Worm (Caenorhabditis elegans): ENCODE measurements around the gene nep-2.

DNA sequence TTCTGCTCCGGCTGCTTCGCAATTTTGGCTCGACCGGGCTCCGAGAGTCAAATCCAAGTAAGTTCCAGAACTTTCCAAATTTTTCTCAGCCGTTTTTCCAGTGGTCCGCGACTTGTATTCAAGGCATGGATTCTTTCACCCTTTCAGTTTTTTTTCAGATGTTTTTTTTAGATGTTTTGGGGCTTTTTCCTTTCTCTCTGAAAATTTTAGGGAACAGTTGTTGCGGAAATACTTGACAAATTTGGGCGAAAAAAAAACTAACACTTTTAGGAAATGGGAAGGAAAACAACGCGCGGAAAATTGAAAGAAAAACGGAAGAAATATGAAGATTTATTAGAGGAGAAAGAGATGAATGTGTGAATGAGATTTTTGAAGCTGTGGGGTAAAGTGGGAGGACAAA is at the start of gene nep-2, which contains the start of gene T05A8.11:
- TF ChIP-seq tra-4 (tag; optimal IDR thresholded peaks at IDR 0.05), result no peak
- TF ChIP-seq pes-1 (GFP tag; IDR thresholded peaks at IDR 0.05), result no peak
- no peak for TF ChIP-seq flt-1 (GFP tag; IDR thresholded peaks at IDR 0.05)
- no peak for TF ChIP-seq tbx-37 (GFP tag; conservative IDR thresholded peaks at IDR 0.05)
- TF ChIP-seq ama-1 (optimal IDR thresholded peaks at IDR 0.05), result no peak

Data from whole organism, early embryonic.